Worm (Caenorhabditis elegans) whole organism, mixed stage, embryonic: Measurements from ENCODE around the gene Y66H1A.8.

Experiments used
- M03D4.4 ChIP-seq: sonication (generic microtip); optimal IDR thresholded peaks from 2 replicates; lab custom pipeline; 2017; ENCODE audit warnings: mild to moderate bottlenecking, missing genetic modification characterization, missing compliant biosample characterization
- bed-3 ChIP-seq: fragments of 200-800 bp; sonication (Bioruptor generic); optimal IDR thresholded peaks from 3 replicates; lab custom pipeline; 2018; ENCODE audit warnings: mild to moderate bottlenecking, missing genetic modification characterization, moderate library complexity, missing compliant biosample characterization
- blmp-1 ChIP-seq: fragments of 150-350 bp; optimal IDR thresholded peaks from 2 replicates; lab custom pipeline; 2014; ENCODE audit warnings: missing biosample characterization, missing genetic modification characterization
- ceh-39 ChIP-seq: fragments of 150-350 bp; optimal IDR thresholded peaks from 2 replicates; lab custom pipeline; 2014; ENCODE audit warnings: missing biosample characterization, missing genetic modification characterization
- ceh-43 ChIP-seq: fragments of 200-800 bp; sonication (Bioruptor generic); optimal IDR thresholded peaks from 2 replicates; lab custom pipeline; 2018; ENCODE audit warnings: mild to moderate bottlenecking, missing genetic modification characterization, moderate library complexity, missing compliant biosample characterization
- ceh-83 ChIP-seq: fragments of 200-800 bp; sonication (Bioruptor generic); optimal IDR thresholded peaks from 2 replicates; lab custom pipeline; 2018; ENCODE audit warnings: mild to moderate bottlenecking, missing genetic modification characterization, missing compliant biosample characterization
- ces-1 ChIP-seq: fragments of 150-350 bp; optimal IDR thresholded peaks from 2 replicates; lab custom pipeline; 2014; ENCODE audit warnings: missing biosample characterization, missing genetic modification reagents, missing genetic modification characterization
- cnd-1 ChIP-seq: fragments of 200-800 bp; sonication (Bioruptor generic); optimal IDR thresholded peaks from 2 replicates; lab custom pipeline; 2018; ENCODE audit warnings: mild to moderate bottlenecking, missing genetic modification characterization, missing compliant biosample characterization
- drap-1 ChIP-seq: fragments of 200-800 bp; sonication (Bioruptor generic); optimal IDR thresholded peaks from 3 replicates; lab custom pipeline; 2018; ENCODE audit warnings: mild to moderate bottlenecking, missing genetic modification characterization, missing compliant biosample characterization
- elt-1 ChIP-seq: sonication (generic microtip); optimal IDR thresholded peaks from 2 replicates; lab custom pipeline; 2017; ENCODE audit warnings: missing genetic modification characterization, mild to moderate bottlenecking, missing compliant biosample characterization, antibody characterized with exemption, moderate library complexity, borderline replicate concordance; ENCODE audit not compliant: insufficient read depth
- elt-3 ChIP-seq: fragments of 150-350 bp; optimal IDR thresholded peaks from 2 replicates; lab custom pipeline; 2014; ENCODE audit warnings: missing biosample characterization, missing genetic modification characterization
- flh-1 ChIP-seq: fragments of 200-800 bp; sonication (Bioruptor generic); optimal IDR thresholded peaks from 2 replicates; lab custom pipeline; 2018; ENCODE audit warnings: mild to moderate bottlenecking, missing genetic modification characterization, moderate library complexity, missing compliant biosample characterization
- ham-2 ChIP-seq: fragments of 200-800 bp; sonication (Bioruptor generic); optimal IDR thresholded peaks from 2 replicates; lab custom pipeline; 2018; ENCODE audit warnings: mild to moderate bottlenecking, missing genetic modification characterization, missing compliant biosample characterization
- hlh-1 ChIP-seq: fragments of 150-350 bp; optimal IDR thresholded peaks from 2 replicates; lab custom pipeline; 2014; ENCODE audit warnings: missing biosample characterization, missing genetic modification reagents, missing genetic modification characterization
- lin-13 ChIP-seq: fragments of 150-350 bp; optimal IDR thresholded peaks from 2 replicates; lab custom pipeline; 2014; ENCODE audit warnings: missing biosample characterization, missing genetic modification characterization
- lin-32 ChIP-seq: fragments of 200-800 bp; sonication (Bioruptor generic); optimal IDR thresholded peaks from 2 replicates; lab custom pipeline; 2018; ENCODE audit warnings: mild to moderate bottlenecking, missing genetic modification characterization, missing compliant biosample characterization
- mab-5 ChIP-seq: fragments of 150-350 bp; optimal IDR thresholded peaks from 2 replicates; lab custom pipeline; 2014; ENCODE audit warnings: missing biosample characterization, missing genetic modification characterization
- mep-1 ChIP-seq: fragments of 150-350 bp; optimal IDR thresholded peaks from 2 replicates; lab custom pipeline; 2017; ENCODE audit warnings: missing biosample characterization, missing genetic modification reagents, missing genetic modification characterization, inconsistent platforms
- mls-2 ChIP-seq: sonication (generic microtip); optimal IDR thresholded peaks from 2 replicates; lab custom pipeline; 2016; ENCODE audit warnings: mild to moderate bottlenecking, missing genetic modification characterization, moderate library complexity, missing compliant biosample characterization
- nhr-12 ChIP-seq: fragments of 150-350 bp; optimal IDR thresholded peaks from 2 replicates; lab custom pipeline; 2014; ENCODE audit warnings: missing biosample characterization, missing genetic modification characterization
- nhr-2 ChIP-seq: fragments of 150-350 bp; optimal IDR thresholded peaks from 2 replicates; lab custom pipeline; 2014; ENCODE audit warnings: missing biosample characterization, missing genetic modification characterization
- nhr-237 ChIP-seq: fragments of 150-350 bp; optimal IDR thresholded peaks from 2 replicates; lab custom pipeline; 2014; ENCODE audit warnings: missing biosample characterization, missing genetic modification characterization
- nhr-28 ChIP-seq: fragments of 150-350 bp; optimal IDR thresholded peaks from 2 replicates; lab custom pipeline; 2014; ENCODE audit warnings: missing biosample characterization, missing genetic modification characterization
- nhr-76 ChIP-seq: sonication (generic microtip); optimal IDR thresholded peaks from 2 replicates; lab custom pipeline; 2017; ENCODE audit warnings: missing biosample characterization, missing genetic modification characterization
- pha-4 ChIP-seq: fragments of 150-350 bp; optimal IDR thresholded peaks from 2 replicates; lab custom pipeline; 2018; ENCODE audit warnings: missing biosample characterization, missing genetic modification reagents, missing genetic modification characterization
- sem-2 ChIP-seq: fragments of 200-800 bp; sonication (Bioruptor generic); optimal IDR thresholded peaks from 2 replicates; lab custom pipeline; 2018; ENCODE audit warnings: mild to moderate bottlenecking, missing genetic modification characterization, missing compliant biosample characterization
- snpc-4 ChIP-seq: fragments of 150-350 bp; optimal IDR thresholded peaks from 2 replicates; lab custom pipeline; 2014; ENCODE audit warnings: missing biosample characterization, missing genetic modification characterization
- sptf-1 ChIP-seq: sonication (generic microtip); optimal IDR thresholded peaks from 2 replicates; lab custom pipeline; 2017; ENCODE audit warnings: mild to moderate bottlenecking, missing genetic modification characterization, moderate library complexity, missing compliant biosample characterization
- tbx-8 ChIP-seq: fragments of 200-800 bp; sonication (Bioruptor generic); optimal IDR thresholded peaks from 2 replicates; lab custom pipeline; 2018; ENCODE audit warnings: mild to moderate bottlenecking, missing genetic modification characterization, moderate library complexity, missing compliant biosample characterization
- unc-120 ChIP-seq: sonication (generic microtip); optimal IDR thresholded peaks from 2 replicates; lab custom pipeline; 2017; ENCODE audit warnings: missing genetic modification characterization, missing compliant biosample characterization; ENCODE audit not compliant: poor library complexity, severe bottlenecking
- unc-39 ChIP-seq: fragments of 150-350 bp; optimal IDR thresholded peaks from 2 replicates; lab custom pipeline; 2014; ENCODE audit warnings: missing biosample characterization, missing genetic modification characterization
- unc-62 ChIP-seq: fragments of 150-350 bp; optimal IDR thresholded peaks from 2 replicates; lab custom pipeline; 2014; ENCODE audit warnings: missing biosample characterization, missing genetic modification reagents, missing genetic modification characterization
- zip-8 ChIP-seq: fragments of 150-350 bp; optimal IDR thresholded peaks from 2 replicates; lab custom pipeline; 2014; ENCODE audit warnings: missing biosample characterization, missing genetic modification characterization

Gene Y66H1A.8

ce11 chrIV:438384-438783 is 16.3 kb downstream of the Y66H1A.8 start:
- TF ChIP-seq lin-32 (GFP tag; lab: Kevin White, UChicago) (no peak), M03D4.4 (tag; lab: Kevin White, UChicago) (no peak), ceh-83 (GFP tag; lab: Kevin White, UChicago) (no peak), blmp-1 (tag; lab: Kevin White, UChicago) (no peak), zip-8 (tag; lab: Kevin White, UChicago) (no peak), ceh-43 (GFP tag; lab: Kevin White, UChicago) (no peak), nhr-28 (tag; lab: Kevin White, UChicago) (no peak), nhr-76 (no peak), pha-4 (tag; lab: Kevin White, UChicago) (no peak), tbx-8 (no peak), hlh-1 (tag; lab: Kevin White, UChicago) (no peak), drap-1 (GFP tag; lab: Kevin White, UChicago) (no peak), cnd-1 (no peak), ham-2 (no peak), unc-120 (tag; lab: Kevin White, UChicago) (no peak), flh-1 (no peak), sptf-1 (tag; lab: Kevin White, UChicago) (no peak), lin-13 (tag; lab: Kevin White, UChicago) (no peak), ceh-39 (no peak), sem-2 (GFP tag; lab: Kevin White, UChicago) (no peak)

- TF ChIP-seq bed-3 (GFP tag; lab: Kevin White, UChicago), result no peak
- no peak for TF ChIP-seq nhr-28 (tag; lab: Kevin White, UChicago)
Measured at ce11 chrIV:428869-429268, 25.8 kb downstream of the Y66H1A.8 start, which contains the start of gene Y66H1A.5. Gene Y66H1A.5, minus strand, starts transcription at chrIV:429133.

ce11 chrIV:427100-427908 is 27.4 kb downstream of the Y66H1A.8 start:
- no peak for TF ChIP-seq unc-62
- peak; percentile 34 for TF ChIP-seq zip-8 (tag; lab: Kevin White, UChicago)
- TF ChIP-seq ceh-83 (GFP tag; lab: Kevin White, UChicago), result no peak
- TF ChIP-seq, all 35 proteins: peak for 1

ce11 chrIV:426597-426996 is 28.1 kb downstream of the Y66H1A.8 start:
- TF ChIP-seq nhr-12 (tag; lab: Kevin White, UChicago) (no peak), elt-1 (tag; lab: Kevin White, UChicago) (no peak), nhr-2 (no peak), unc-39 (tag; lab: Kevin White, UChicago) (no peak), blmp-1 (tag; lab: Kevin White, UChicago) (no peak), elt-3 (no peak), hlh-1 (tag; lab: Kevin White, UChicago) (no peak)
- TF ChIP-seq, all 35 proteins: peak for 0

- TF ChIP-seq bed-3 (GFP tag; lab: Kevin White, UChicago) (no peak), nhr-12 (tag; lab: Kevin White, UChicago) (no peak), nhr-28 (tag; lab: Kevin White, UChicago) (no peak), lin-13 (tag; lab: Kevin White, UChicago) (no peak), snpc-4 (no peak), unc-120 (tag; lab: Kevin White, UChicago) (no peak), ham-2 (no peak), nhr-76 (no peak), nhr-2 (no peak), zip-8 (tag; lab: Kevin White, UChicago) (no peak), ceh-83 (GFP tag; lab: Kevin White, UChicago) (no peak)
- TF ChIP-seq, all 35 proteins: peak for 0
Measured at ce11 chrIV:425995-426394, 28.7 kb downstream of the Y66H1A.8 start, which contains the start of gene garr-1. Gene garr-1, plus strand, starts transcription at chrIV:426168.

ce11 chrIV:425546-425945 is 29.2 kb downstream of the Y66H1A.8 start:
- TF ChIP-seq snpc-4 (no peak), ces-1 (peak; percentile 40), unc-120 (tag; lab: Kevin White, UChicago) (peak; percentile 27), lin-13 (tag; lab: Kevin White, UChicago) (no peak), elt-1 (tag; lab: Kevin White, UChicago) (no peak), nhr-76 (no peak), drap-1 (GFP tag; lab: Kevin White, UChicago) (no peak), ceh-83 (GFP tag; lab: Kevin White, UChicago) (no peak), nhr-2 (no peak), pha-4 (tag; lab: Kevin White, UChicago) (no peak), mls-2 (tag; lab: Kevin White, UChicago) (no peak), ham-2 (no peak), cnd-1 (no peak), mab-5 (tag; lab: Kevin White, UChicago) (no peak), flh-1 (no peak), bed-3 (GFP tag; lab: Kevin White, UChicago) (no peak), ceh-39 (peak; percentile 58), mep-1 (peak; percentile 48), unc-62 (no peak), nhr-28 (tag; lab: Kevin White, UChicago) (no peak), sem-2 (GFP tag; lab: Kevin White, UChicago) (no peak), ceh-43 (GFP tag; lab: Kevin White, UChicago) (no peak), nhr-237 (tag; lab: Kevin White, UChicago) (peak; percentile 2), zip-8 (tag; lab: Kevin White, UChicago) (no peak), sptf-1 (tag; lab: Kevin White, UChicago) (no peak), tbx-8 (no peak), M03D4.4 (tag; lab: Kevin White, UChicago) (no peak), hlh-1 (tag; lab: Kevin White, UChicago) (no peak)
